Fruit fly (Drosophila melanogaster) whole organism, embryonic: ENCODE measurements around the gene CG3764.

Source experiments
- Atf-2 ChIP-seq: fragments of 200-800 bp; sonication (Bioruptor generic); optimal IDR thresholded peaks from 2 replicates; lab custom pipeline; 2016; ENCODE audit warnings: missing biosample characterization, missing genetic modification characterization
- B-H2 ChIP-seq: fragments of 200-800 bp; sonication (Bioruptor generic); optimal IDR thresholded peaks from 2 replicates; lab custom pipeline; 2018; ENCODE audit warnings: missing biosample characterization, mild to moderate bottlenecking, missing genetic modification characterization
- CG11695 ChIP-seq: fragments of 200-800 bp; sonication (Bioruptor generic); IDR thresholded peaks from 3 replicates; pipeline ENCODE4 v1.3.6; 2022; ENCODE audit warnings: missing biosample characterization, missing genetic modification characterization
- CG12071 ChIP-seq: fragments of 200-800 bp; sonication (Bioruptor generic); optimal IDR thresholded peaks from 3 replicates; lab custom pipeline; 2018; ENCODE audit warnings: missing biosample characterization, mild to moderate bottlenecking, missing genetic modification characterization
- CG12236 ChIP-seq: fragments of 200-800 bp; sonication (Bioruptor generic); optimal IDR thresholded peaks from 2 replicates; lab custom pipeline; 2016; ENCODE audit warnings: missing biosample characterization, missing genetic modification characterization
- CG12299 ChIP-seq: fragments of 200-800 bp; sonication (Bioruptor generic); optimal IDR thresholded peaks from 2 replicates; lab custom pipeline; 2018; ENCODE audit warnings: missing biosample characterization, mild to moderate bottlenecking, missing genetic modification characterization
- CG15073 ChIP-seq: fragments of 200-800 bp; sonication (Bioruptor generic); optimal IDR thresholded peaks from 2 replicates; lab custom pipeline; 2016; ENCODE audit warnings: missing biosample characterization, missing genetic modification characterization
- CG15269 ChIP-seq: fragments of 200-800 bp; sonication (Bioruptor generic); optimal IDR thresholded peaks from 2 replicates; lab custom pipeline; 2018; ENCODE audit warnings: missing biosample characterization, mild to moderate bottlenecking, missing genetic modification characterization, moderate library complexity
- CG17361 ChIP-seq: fragments of 200-800 bp; sonication (Bioruptor generic); IDR thresholded peaks from 3 replicates; pipeline ENCODE4 v1.3.6; 2022; ENCODE audit warnings: missing biosample characterization, missing genetic modification characterization
- CG31365 ChIP-seq: fragments of 200-800 bp; sonication (Bioruptor generic); optimal IDR thresholded peaks from 2 replicates; lab custom pipeline; 2018; ENCODE audit warnings: missing biosample characterization, mild to moderate bottlenecking, missing genetic modification characterization
- CG4328 ChIP-seq: fragments of 200-800 bp; sonication (Bioruptor generic); optimal IDR thresholded peaks from 3 replicates; lab custom pipeline; 2017; ENCODE audit warnings: missing biosample characterization, missing genetic modification reagents, missing genetic modification characterization
- CG4360 ChIP-seq: fragments of 200-800 bp; sonication (Bioruptor generic); IDR thresholded peaks from 2 replicates; pipeline ENCODE4 v1.3.6; 2022; ENCODE audit warnings: missing biosample characterization, missing genetic modification characterization
- CG4820 ChIP-seq: fragments of 200-800 bp; sonication (Bioruptor generic); optimal IDR thresholded peaks from 3 replicates; lab custom pipeline; 2016; ENCODE audit warnings: missing biosample characterization, missing genetic modification characterization
- CG8388 ChIP-seq: fragments of 200-800 bp; sonication (Bioruptor generic); optimal IDR thresholded peaks from 2 replicates; lab custom pipeline; 2019; ENCODE audit warnings: missing biosample characterization, mild to moderate bottlenecking, missing genetic modification characterization, moderate library complexity
- CG9797 ChIP-seq: fragments of 200-800 bp; sonication (Bioruptor generic); optimal IDR thresholded peaks from 3 replicates; lab custom pipeline; 2018; ENCODE audit warnings: missing biosample characterization, mild to moderate bottlenecking, missing genetic modification characterization
- CkIIα-i1 ChIP-seq: fragments of 200-800 bp; sonication (Bioruptor generic); IDR thresholded peaks from 2 replicates; pipeline ENCODE4 v1.3.6; 2022; ENCODE audit warnings: missing biosample characterization, missing genetic modification characterization
- Dek ChIP-seq: fragments of 200-800 bp; sonication (Bioruptor generic); optimal IDR thresholded peaks from 3 replicates; lab custom pipeline; 2019; ENCODE audit warnings: missing biosample characterization, mild to moderate bottlenecking, missing genetic modification characterization, moderate library complexity
- Dll ChIP-seq: fragments of 200-800 bp; sonication (Bioruptor generic); IDR thresholded peaks from 4 replicates; pipeline ENCODE4 v1.3.6; 2022; ENCODE audit warnings: missing biosample characterization, missing genetic modification characterization; ENCODE audit not compliant: partially characterized antibody
- Doc2 ChIP-seq: fragments of 200-800 bp; sonication (Bioruptor generic); IDR thresholded peaks from 2 replicates; pipeline ENCODE4 v1.3.6; 2022; ENCODE audit warnings: missing biosample characterization, missing genetic modification characterization
- Drgx ChIP-seq: fragments of 200-800 bp; sonication (Bioruptor generic); IDR thresholded peaks from 2 replicates; pipeline ENCODE4 v1.3.6; 2022; ENCODE audit warnings: missing biosample characterization, missing genetic modification characterization
- E2f2 ChIP-seq: fragments of 200-800 bp; sonication (Bioruptor generic); IDR thresholded peaks from 2 replicates; pipeline ENCODE4 v1.3.6; 2022; ENCODE audit warnings: missing biosample characterization, missing genetic modification characterization
- Ets97D ChIP-seq: fragments of 200-800 bp; sonication (Bioruptor generic); optimal IDR thresholded peaks from 3 replicates; lab custom pipeline; 2016; ENCODE audit warnings: missing biosample characterization, missing genetic modification characterization
- Fer3 ChIP-seq: fragments of 200-800 bp; sonication (Bioruptor generic); optimal IDR thresholded peaks from 2 replicates; lab custom pipeline; 2018; ENCODE audit warnings: missing biosample characterization, mild to moderate bottlenecking, missing genetic modification characterization, moderate library complexity
- Hr3 ChIP-seq: fragments of 200-800 bp; sonication (Bioruptor generic); optimal IDR thresholded peaks from 3 replicates; lab custom pipeline; 2016; ENCODE audit warnings: missing biosample characterization, missing genetic modification characterization
- Med ChIP-seq: fragments of 200-800 bp; sonication (Bioruptor generic); peaks from one replicate; lab custom pipeline; 2016; ENCODE audit warnings: missing biosample characterization, missing genetic modification characterization, mild to moderate bottlenecking, inconsistent platforms, moderate library complexity
- Mrtf ChIP-seq: fragments of 200-800 bp; sonication (Bioruptor generic); IDR thresholded peaks from 3 replicates; pipeline ENCODE4 v1.3.6; 2022; ENCODE audit warnings: missing biosample characterization, missing genetic modification characterization
- NC2β ChIP-seq: fragments of 200-800 bp; sonication (Bioruptor generic); optimal IDR thresholded peaks from 2 replicates; lab custom pipeline; 2016; ENCODE audit warnings: missing biosample characterization, missing genetic modification characterization
- Six4 ChIP-seq: fragments of 200-800 bp; sonication (Bioruptor generic); optimal IDR thresholded peaks from 2 replicates; lab custom pipeline; 2016; ENCODE audit warnings: missing biosample characterization, missing genetic modification characterization
- Xrp1 ChIP-seq: fragments of 200-800 bp; sonication (Bioruptor generic); IDR thresholded peaks from 2 replicates; pipeline ENCODE4 v1.3.6; 2022; ENCODE audit warnings: missing biosample characterization, missing genetic modification characterization
- ab ChIP-seq: fragments of 200-800 bp; sonication (Bioruptor generic); optimal IDR thresholded peaks from 2 replicates; lab custom pipeline; 2016; ENCODE audit warnings: missing biosample characterization, missing genetic modification characterization
- bbx ChIP-seq: fragments of 200-800 bp; sonication (Bioruptor generic); IDR thresholded peaks from 2 replicates; pipeline ENCODE4 v1.3.6; 2022; ENCODE audit warnings: missing biosample characterization, missing genetic modification characterization; ENCODE audit not compliant: partially characterized antibody
- br ChIP-seq: fragments of >200 bp; optimal IDR thresholded peaks from 2 replicates; lab custom pipeline; 2017
- bsh ChIP-seq, 2 experiments: fragments of 200-800 bp; sonication (Bioruptor generic); optimal IDR thresholded peaks; 2 replicates each; lab custom pipeline; 2017 to 2018; ENCODE audit warnings: mild to moderate bottlenecking in 2 of 2, missing biosample characterization in 2 of 2, missing genetic modification characterization in 2 of 2, moderate library complexity in 1 of 2
- crc ChIP-seq: fragments of 200-800 bp; sonication (Bioruptor generic); optimal IDR thresholded peaks from 2 replicates; lab custom pipeline; 2016; ENCODE audit warnings: missing biosample characterization, missing genetic modification characterization
- dpn ChIP-seq, 2 experiments: fragments of 200-800 bp; sonication (Bioruptor generic); optimal IDR thresholded peaks; 3 replicates each; lab custom pipeline; 2016; ENCODE audit warnings: missing biosample characterization in 2 of 2, missing genetic modification characterization in 2 of 2
- eyg ChIP-seq: fragments of 200-800 bp; sonication (Bioruptor generic); optimal IDR thresholded peaks from 3 replicates; lab custom pipeline; 2016; ENCODE audit warnings: missing biosample characterization, missing genetic modification characterization
- gce ChIP-seq: fragments of 200-800 bp; sonication (Bioruptor generic); IDR thresholded peaks from 3 replicates; pipeline ENCODE4 v1.3.6; 2022; ENCODE audit warnings: missing biosample characterization, missing genetic modification characterization
- gt ChIP-seq: fragments of 200-800 bp; sonication (Bioruptor generic); IDR thresholded peaks from 2 replicates; pipeline ENCODE4 v1.3.6; 2022; ENCODE audit warnings: missing biosample characterization, missing genetic modification characterization
- ken ChIP-seq: fragments of 200-800 bp; sonication (Bioruptor generic); IDR thresholded peaks from 3 replicates; pipeline ENCODE4 v1.3.6; 2022; ENCODE audit warnings: missing biosample characterization, missing genetic modification characterization
- kni ChIP-seq: fragments of 200-800 bp; sonication (Bioruptor generic); optimal IDR thresholded peaks from 3 replicates; lab custom pipeline; 2017; ENCODE audit warnings: mild to moderate bottlenecking, missing biosample characterization, missing genetic modification reagents, missing genetic modification characterization
- lola ChIP-seq, 3 experiments: fragments of >200 bp in 2 of 3; fragments of 200-800 bp in 1 of 3; sonication (Bioruptor generic) in 1 of 3; optimal IDR thresholded peaks; 2 replicates each; lab custom pipeline; 2017 to 2019; ENCODE audit warnings: missing biosample characterization in 3 of 3, missing genetic modification characterization in 3 of 3, mild to moderate bottlenecking in 1 of 3, moderate library complexity in 1 of 3
- mirr ChIP-seq: fragments of 200-800 bp; sonication (Bioruptor generic); optimal IDR thresholded peaks from 3 replicates; lab custom pipeline; 2018; ENCODE audit warnings: missing biosample characterization, mild to moderate bottlenecking, missing genetic modification characterization
- pum ChIP-seq: fragments of 200-800 bp; sonication (Bioruptor generic); optimal IDR thresholded peaks from 2 replicates; lab custom pipeline; 2016; ENCODE audit warnings: missing biosample characterization, missing genetic modification characterization
- run ChIP-seq: fragments of 200-800 bp; sonication (Bioruptor generic); optimal IDR thresholded peaks from 3 replicates; lab custom pipeline; 2018; ENCODE audit warnings: missing biosample characterization, mild to moderate bottlenecking, missing genetic modification characterization
- schlank ChIP-seq: fragments of 200-800 bp; sonication (Bioruptor generic); optimal IDR thresholded peaks from 2 replicates; lab custom pipeline; 2018; ENCODE audit warnings: missing biosample characterization, mild to moderate bottlenecking, missing genetic modification characterization
- scrt ChIP-seq: fragments of 200-800 bp; sonication (Bioruptor generic); optimal IDR thresholded peaks from 2 replicates; lab custom pipeline; 2018; ENCODE audit warnings: missing biosample characterization, mild to moderate bottlenecking, missing genetic modification characterization, moderate library complexity
- twi ChIP-seq: fragments of 200-800 bp; optimal IDR thresholded peaks from 2 replicates; lab custom pipeline; 2019; ENCODE audit warnings: missing biosample characterization, mild to moderate bottlenecking, missing genetic modification characterization, moderate library complexity
- vnd ChIP-seq: fragments of 200-800 bp; sonication (Bioruptor generic); IDR thresholded peaks from 3 replicates; pipeline ENCODE4 v1.3.6; 2022; ENCODE audit warnings: missing biosample characterization, missing genetic modification characterization; ENCODE audit not compliant: partially characterized antibody
- z ChIP-seq: fragments of 200-800 bp; sonication (Bioruptor generic); IDR thresholded peaks from 3 replicates; pipeline ENCODE4 v1.3.6; 2022; ENCODE audit warnings: missing biosample characterization, missing genetic modification characterization

CG3764 gene

DNA sequence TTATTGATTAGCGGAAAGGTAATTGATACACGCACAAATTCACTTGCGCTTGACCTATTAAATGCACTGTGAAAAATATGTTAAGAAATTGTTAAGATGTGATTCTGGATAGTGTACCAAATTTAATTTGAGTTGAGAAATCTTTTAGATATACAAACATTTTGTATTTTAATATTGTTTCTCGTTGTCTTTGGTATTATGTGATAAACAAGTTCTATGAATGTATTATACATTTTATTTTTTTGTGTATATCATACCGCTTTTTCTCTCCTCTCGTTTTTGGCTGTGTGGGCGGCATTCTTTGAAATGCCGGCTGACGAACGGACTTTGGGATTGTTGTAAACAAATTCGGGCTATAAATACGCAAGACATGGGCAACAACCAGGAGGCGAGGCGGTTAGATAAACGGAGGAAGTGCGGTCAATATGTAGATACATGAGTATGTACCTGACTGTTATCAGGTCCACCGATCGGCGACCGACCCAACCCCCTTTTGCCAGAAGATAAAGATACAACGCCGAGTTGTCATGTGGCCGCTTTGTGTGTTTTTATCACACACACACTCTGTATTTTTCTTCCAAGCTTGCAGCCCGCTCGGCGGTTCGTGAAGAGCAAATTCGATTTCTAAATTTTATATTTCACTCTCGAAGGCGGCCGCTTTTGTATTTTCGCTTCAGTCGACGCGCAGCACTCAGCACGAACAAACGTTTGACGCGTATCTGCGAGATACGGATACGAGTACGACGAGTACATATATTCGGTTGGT, 55.4 kb downstream of the CG3764 start (continued):
- TF ChIP-seq vnd (GFP tag; lab: Robert Waterston, UW) (no peak), CG15073 (no peak), CG12299 (tag; lab: Kevin White, UChicago) (peak; percentile 19), Med (GFP tag; lab: Kevin White, UChicago) (peak; percentile 83), B-H2 (GFP tag; lab: Kevin White, UChicago) (peak; percentile 21), br (lab: Kevin White, UChicago) (no peak), E2f2 (GFP tag; lab: Robert Waterston, UW) (peak; percentile 40; the same call in 1 of the 2 replicates), Dek (tag; lab: Kevin White, UChicago) (peak; percentile 62), bbx (peak; percentile 18; the same call in 1 of the 2 replicates), Ets97D (GFP tag; lab: Kevin White, UChicago) (no peak), Drgx (GFP tag; lab: Robert Waterston, UW) (peak; percentile 48; the same call in 1 of the 2 replicates), z (GFP tag; lab: Robert Waterston, UW) (no peak), NC2β (GFP tag; lab: Kevin White, UChicago) (peak; percentile 31), bsh (GFP tag; optimal IDR thresholded peaks at IDR 0.05; lab: Kevin White, UChicago) (peak in 1 of 2 experiments; percentile 82), CG15269 (tag; lab: Kevin White, UChicago) (peak; percentile 86), Xrp1 (GFP tag; lab: Robert Waterston, UW) (peak; percentile 67; the same call in 1 of the 2 replicates), dpn (GFP tag; optimal IDR thresholded peaks at IDR 0.05; lab: Kevin White, UChicago) (peak; percentile 37 to 58), CG17361 (GFP tag; lab: Robert Waterston, UW) (peak; percentile 80), CG12236 (GFP tag; lab: Kevin White, UChicago) (no peak), kni (GFP tag; lab: Kevin White, UChicago) (no peak), schlank (tag; lab: Kevin White, UChicago) (peak; percentile 14), pum (peak; percentile 1), CG4328 (peak; percentile 63), ken (GFP tag; lab: Robert Waterston, UW) (peak; percentile 21; the same call in 1 of the 3 replicates), Atf-2 (GFP tag; lab: Kevin White, UChicago) (peak; percentile 25), Dll (GFP tag; lab: Robert Waterston, UW) (no peak), CG8388 (GFP tag; lab: Kevin White, UChicago) (peak; percentile 53), lola (GFP tag; optimal IDR thresholded peaks at IDR 0.05; lab: Kevin White, UChicago) (peak in 1 of 3 experiments; percentile 45), CG11695 (peak; percentile 73; the same call in 2 of the 3 replicates), crc (GFP tag; lab: Kevin White, UChicago) (no peak), Six4 (GFP tag; lab: Kevin White, UChicago) (peak; percentile 45), scrt (GFP tag; lab: Kevin White, UChicago) (peak; percentile 10), Mrtf (peak; percentile 55; the same call in 1 of the 3 replicates), CG4820 (peak; percentile 51), twi (tag; lab: Kevin White, UChicago) (no peak), run (tag; lab: Kevin White, UChicago) (peak; percentile 32), mirr (GFP tag; lab: Kevin White, UChicago) (peak; percentile 69), CG9797 (GFP tag; lab: Kevin White, UChicago) (no peak), gt (GFP tag; lab: Robert Waterston, UW) (no peak), gce (0 out of 3 replicates have a peak, but pooled peaks have one; percentile 40), ab (no peak), CG4360 (GFP tag; lab: Robert Waterston, UW) (no peak), CG12071 (GFP tag; lab: Kevin White, UChicago) (peak; percentile 44), eyg (GFP tag; lab: Kevin White, UChicago) (peak; percentile 21), Fer3 (tag; lab: Kevin White, UChicago) (peak; percentile 56), CG31365 (tag; lab: Kevin White, UChicago) (no peak), CkIIα-i1 (GFP tag; lab: Robert Waterston, UW) (no peak), Doc2 (GFP tag; lab: Robert Waterston, UW) (no peak), Hr3 (GFP tag; lab: Kevin White, UChicago) (peak; percentile 69)
